Fruit fly (Drosophila melanogaster) whole organism, embryonic: ENCODE data around the gene CG11562.

Experiments
- Atf-2 ChIP-seq: fragments of 200-800 bp; sonication (Bioruptor generic); optimal IDR thresholded peaks from 2 replicates; lab custom pipeline; 2016; ENCODE audit warnings: missing biosample characterization, missing genetic modification characterization
- BEAF-32 ChIP-seq: fragments of 200-800 bp; sonication (Bioruptor generic); optimal IDR thresholded peaks from 3 replicates; lab custom pipeline; 2017; ENCODE audit warnings: missing biosample characterization, missing genetic modification characterization, mild to moderate bottlenecking, moderate library complexity, missing genetic modification reagents
- Blimp-1 ChIP-seq: fragments of 200-800 bp; sonication (Bioruptor generic); optimal IDR thresholded peaks from 3 replicates; lab custom pipeline; 2018; ENCODE audit warnings: missing biosample characterization, missing genetic modification characterization, mild to moderate bottlenecking, moderate library complexity, missing genetic modification reagents
- CG11504 ChIP-seq: fragments of 200-800 bp; sonication (Bioruptor generic); optimal IDR thresholded peaks from 3 replicates; lab custom pipeline; 2019; ENCODE audit warnings: missing biosample characterization, mild to moderate bottlenecking, missing genetic modification characterization, moderate library complexity
- CG12071 ChIP-seq: fragments of 200-800 bp; sonication (Bioruptor generic); optimal IDR thresholded peaks from 3 replicates; lab custom pipeline; 2018; ENCODE audit warnings: missing biosample characterization, mild to moderate bottlenecking, missing genetic modification characterization
- CG12391 ChIP-seq: fragments of 200-800 bp; sonication (Bioruptor generic); optimal IDR thresholded peaks from 3 replicates; lab custom pipeline; 2018; ENCODE audit warnings: missing biosample characterization, mild to moderate bottlenecking, missing genetic modification characterization, moderate library complexity
- CG13296 ChIP-seq: fragments of 200-800 bp; sonication (Bioruptor generic); optimal IDR thresholded peaks from 3 replicates; lab custom pipeline; 2018; ENCODE audit warnings: missing biosample characterization, mild to moderate bottlenecking, missing genetic modification characterization
- CG14667 ChIP-seq: fragments of 200-800 bp; sonication (Bioruptor generic); IDR thresholded peaks from 2 replicates; pipeline ENCODE4 v1.3.6; 2022; ENCODE audit warnings: missing biosample characterization, missing genetic modification characterization
- CG14965 ChIP-seq: fragments of 200-800 bp; sonication (Bioruptor generic); optimal IDR thresholded peaks from 2 replicates; lab custom pipeline; 2016; ENCODE audit warnings: missing biosample characterization, missing genetic modification characterization, borderline replicate concordance
- CG16863 ChIP-seq: fragments of 200-800 bp; sonication (Bioruptor generic); optimal IDR thresholded peaks from 3 replicates; lab custom pipeline; 2016; ENCODE audit warnings: missing biosample characterization, missing genetic modification characterization
- CG17328 ChIP-seq: fragments of 200-800 bp; sonication (Bioruptor generic); IDR thresholded peaks from 2 replicates; pipeline ENCODE4 v1.3.6; 2022; ENCODE audit warnings: missing biosample characterization, missing genetic modification characterization
- CG17359 ChIP-seq: fragments of 200-800 bp; sonication (Bioruptor generic); optimal IDR thresholded peaks from 3 replicates; lab custom pipeline; 2018; ENCODE audit warnings: missing biosample characterization, mild to moderate bottlenecking, missing genetic modification characterization, moderate library complexity
- CG17385 ChIP-seq: fragments of 200-800 bp; sonication (Bioruptor generic); optimal IDR thresholded peaks from 3 replicates; lab custom pipeline; 2018; ENCODE audit warnings: missing biosample characterization, mild to moderate bottlenecking, missing genetic modification characterization
- CG32767 ChIP-seq: fragments of 200-800 bp; sonication (Bioruptor generic); IDR thresholded peaks from 2 replicates; pipeline ENCODE4 v1.3.6; 2022; ENCODE audit warnings: missing biosample characterization, missing genetic modification characterization
- CG33213 ChIP-seq: fragments of 200-800 bp; sonication (Bioruptor generic); optimal IDR thresholded peaks from 3 replicates; lab custom pipeline; 2016; ENCODE audit warnings: missing biosample characterization, missing genetic modification characterization
- CG34224 ChIP-seq: fragments of 200-800 bp; sonication (Bioruptor generic); IDR thresholded peaks from 3 replicates; pipeline ENCODE4 v1.3.6; 2022; ENCODE audit warnings: missing biosample characterization, missing genetic modification characterization; ENCODE audit not compliant: partially characterized antibody
- CG4282 ChIP-seq: fragments of 200-800 bp; sonication (Bioruptor generic); optimal IDR thresholded peaks from 2 replicates; lab custom pipeline; 2016; ENCODE audit warnings: missing biosample characterization, missing genetic modification characterization
- CG4360 ChIP-seq: fragments of 200-800 bp; sonication (Bioruptor generic); IDR thresholded peaks from 2 replicates; pipeline ENCODE4 v1.3.6; 2022; ENCODE audit warnings: missing biosample characterization, missing genetic modification characterization
- CG7786 ChIP-seq: fragments of 200-800 bp; sonication (Bioruptor generic); optimal IDR thresholded peaks from 2 replicates; lab custom pipeline; 2016; ENCODE audit warnings: missing biosample characterization, missing genetic modification characterization
- CG8944 ChIP-seq: fragments of 200-800 bp; sonication (Bioruptor generic); optimal IDR thresholded peaks from 3 replicates; lab custom pipeline; 2016; ENCODE audit warnings: missing biosample characterization, missing genetic modification characterization
- CG9215 ChIP-seq: fragments of 200-800 bp; sonication (Bioruptor generic); IDR thresholded peaks from 2 replicates; pipeline ENCODE4 v1.3.6; 2022; ENCODE audit warnings: missing biosample characterization, missing genetic modification characterization
- CoRest ChIP-seq: fragments of 200-800 bp; sonication (Bioruptor generic); optimal IDR thresholded peaks from 3 replicates; lab custom pipeline; 2018; ENCODE audit warnings: missing biosample characterization, mild to moderate bottlenecking, missing genetic modification characterization, moderate library complexity
- D19B ChIP-seq: fragments of 200-800 bp; sonication (Bioruptor generic); optimal IDR thresholded peaks from 2 replicates; lab custom pipeline; 2017; ENCODE audit warnings: missing biosample characterization, mild to moderate bottlenecking, missing genetic modification characterization
- Dek ChIP-seq: fragments of 200-800 bp; sonication (Bioruptor generic); optimal IDR thresholded peaks from 3 replicates; lab custom pipeline; 2019; ENCODE audit warnings: missing biosample characterization, mild to moderate bottlenecking, missing genetic modification characterization, moderate library complexity
- Dfd ChIP-seq, 2 experiments: fragments of >200 bp; optimal IDR thresholded peaks; 2 replicates each; lab custom pipeline; 2017; ENCODE audit warnings: missing biosample characterization in 2 of 2, missing genetic modification characterization in 2 of 2
- Doc3 ChIP-seq: fragments of 200-800 bp; sonication (Bioruptor generic); IDR thresholded peaks from 3 replicates; pipeline ENCODE4 v1.3.6; 2022; ENCODE audit warnings: missing biosample characterization, missing genetic modification characterization; ENCODE audit not compliant: partially characterized antibody
- Ets65A ChIP-seq: fragments of 200-800 bp; sonication (Bioruptor generic); peaks from one replicate; lab custom pipeline; 2016; ENCODE audit warnings: missing biosample characterization, missing genetic modification characterization
- Fer3 ChIP-seq: fragments of 200-800 bp; sonication (Bioruptor generic); optimal IDR thresholded peaks from 2 replicates; lab custom pipeline; 2018; ENCODE audit warnings: missing biosample characterization, mild to moderate bottlenecking, missing genetic modification characterization, moderate library complexity
- Hr51 ChIP-seq, 2 experiments: fragments of 200-800 bp; sonication (Bioruptor generic); optimal IDR thresholded peaks; 2 replicates in 1 of 2; 3 replicates in 1 of 2; lab custom pipeline; 2016 to 2018; ENCODE audit warnings: missing biosample characterization in 2 of 2, missing genetic modification characterization in 2 of 2, mild to moderate bottlenecking in 1 of 2, moderate library complexity in 1 of 2
- Oli ChIP-seq: fragments of 200-800 bp; sonication (Bioruptor generic); optimal IDR thresholded peaks from 2 replicates; lab custom pipeline; 2018; ENCODE audit warnings: missing biosample characterization, mild to moderate bottlenecking, missing genetic modification characterization, moderate library complexity
- Pdp1 ChIP-seq, 2 experiments: fragments of 200-800 bp; sonication (Bioruptor generic); optimal IDR thresholded peaks; 3 replicates each; lab custom pipeline; 2016; ENCODE audit warnings: missing biosample characterization in 2 of 2, missing genetic modification characterization in 2 of 2, mild to moderate bottlenecking in 1 of 2, moderate library complexity in 1 of 2
- Rfx ChIP-seq: fragments of 200-800 bp; sonication (Bioruptor generic); IDR thresholded peaks from 2 replicates; pipeline ENCODE4 v1.3.6; 2022; ENCODE audit warnings: missing biosample characterization, missing genetic modification characterization
- Side ChIP-seq: fragments of 200-800 bp; sonication (Bioruptor generic); optimal IDR thresholded peaks from 2 replicates; lab custom pipeline; 2016; ENCODE audit warnings: missing biosample characterization, missing genetic modification characterization
- Trl ChIP-seq, 3 experiments: fragments of >200 bp in 2 of 3; fragments of 200-800 bp in 1 of 3; sonication (Bioruptor generic) in 1 of 3; optimal IDR thresholded peaks; 2 replicates in 1 of 3; 3 replicates in 2 of 3; lab custom pipeline; 2016 to 2017; ENCODE audit warnings: missing biosample characterization in 1 of 3, missing genetic modification characterization in 1 of 3
- Xbp1 ChIP-seq: fragments of 200-800 bp; sonication (Bioruptor generic); optimal IDR thresholded peaks from 3 replicates; lab custom pipeline; 2016; ENCODE audit warnings: missing biosample characterization, mild to moderate bottlenecking, missing genetic modification characterization
- az2 ChIP-seq: fragments of 200-800 bp; sonication (Bioruptor generic); optimal IDR thresholded peaks from 3 replicates; lab custom pipeline; 2016; ENCODE audit warnings: missing biosample characterization, missing genetic modification characterization
- eve ChIP-seq, 2 experiments: fragments of >200 bp; optimal IDR thresholded peaks; 2 replicates each; lab custom pipeline; 2017; ENCODE audit warnings: missing biosample characterization in 2 of 2, missing genetic modification characterization in 2 of 2
- gem ChIP-seq: fragments of 200-800 bp; sonication (Bioruptor generic); optimal IDR thresholded peaks from 2 replicates; lab custom pipeline; 2019; ENCODE audit warnings: missing biosample characterization, mild to moderate bottlenecking, missing genetic modification characterization, moderate library complexity
- gt ChIP-seq: fragments of 200-800 bp; sonication (Bioruptor generic); IDR thresholded peaks from 2 replicates; pipeline ENCODE4 v1.3.6; 2022; ENCODE audit warnings: missing biosample characterization, missing genetic modification characterization
- ham ChIP-seq: fragments of 200-800 bp; sonication (Bioruptor generic); IDR thresholded peaks from 2 replicates; pipeline ENCODE4 v1.3.6; 2022; ENCODE audit warnings: missing biosample characterization, missing genetic modification characterization
- hb ChIP-seq: fragments of 200-800 bp; sonication (Bioruptor generic); IDR thresholded peaks from 3 replicates; pipeline ENCODE4 v1.3.6; 2022; ENCODE audit warnings: missing biosample characterization, missing genetic modification characterization; ENCODE audit not compliant: partially characterized antibody
- inv ChIP-seq: fragments of 200-800 bp; sonication (Bioruptor generic); IDR thresholded peaks from 2 replicates; pipeline ENCODE4 v1.3.6; 2022; ENCODE audit warnings: missing biosample characterization, missing genetic modification characterization; ENCODE audit not compliant: partially characterized antibody
- kay ChIP-seq: fragments of 200-800 bp; sonication (Bioruptor generic); optimal IDR thresholded peaks from 2 replicates; lab custom pipeline; 2016; ENCODE audit warnings: missing biosample characterization, missing genetic modification characterization
- run ChIP-seq: fragments of 200-800 bp; sonication (Bioruptor generic); optimal IDR thresholded peaks from 3 replicates; lab custom pipeline; 2018; ENCODE audit warnings: missing biosample characterization, mild to moderate bottlenecking, missing genetic modification characterization
- sens ChIP-seq: fragments of 200-800 bp; sonication (Bioruptor generic); peaks from one replicate; lab custom pipeline; 2016; ENCODE audit warnings: missing biosample characterization, missing genetic modification characterization
- sim ChIP-seq: fragments of 200-800 bp; sonication (Bioruptor generic); IDR thresholded peaks from 2 replicates; pipeline ENCODE4 v1.3.6; 2022; ENCODE audit warnings: missing biosample characterization, missing genetic modification characterization
- slbo ChIP-seq: fragments of 200-800 bp; sonication (Bioruptor generic); IDR thresholded peaks from 2 replicates; pipeline ENCODE4 v1.3.6; 2022; ENCODE audit warnings: missing biosample characterization, missing genetic modification characterization
- stc ChIP-seq: fragments of 200-800 bp; sonication (Bioruptor generic); IDR thresholded peaks from 2 replicates; pipeline ENCODE4 v1.3.6; 2022; ENCODE audit warnings: missing biosample characterization, missing genetic modification characterization
- usp ChIP-seq: fragments of >200 bp; optimal IDR thresholded peaks from 2 replicates; lab custom pipeline; 2017; ENCODE audit warnings: missing biosample characterization, missing genetic modification characterization
- wek ChIP-seq: fragments of 200-800 bp; sonication (Bioruptor generic); optimal IDR thresholded peaks from 3 replicates; lab custom pipeline; 2018; ENCODE audit warnings: missing biosample characterization, mild to moderate bottlenecking, missing genetic modification characterization, moderate library complexity
- zfh2 ChIP-seq: fragments of 200-800 bp; sonication (Bioruptor generic); optimal IDR thresholded peaks from 2 replicates; lab custom pipeline; 2016; ENCODE audit warnings: missing biosample characterization, missing genetic modification characterization

The CG11562 gene

DNA sequence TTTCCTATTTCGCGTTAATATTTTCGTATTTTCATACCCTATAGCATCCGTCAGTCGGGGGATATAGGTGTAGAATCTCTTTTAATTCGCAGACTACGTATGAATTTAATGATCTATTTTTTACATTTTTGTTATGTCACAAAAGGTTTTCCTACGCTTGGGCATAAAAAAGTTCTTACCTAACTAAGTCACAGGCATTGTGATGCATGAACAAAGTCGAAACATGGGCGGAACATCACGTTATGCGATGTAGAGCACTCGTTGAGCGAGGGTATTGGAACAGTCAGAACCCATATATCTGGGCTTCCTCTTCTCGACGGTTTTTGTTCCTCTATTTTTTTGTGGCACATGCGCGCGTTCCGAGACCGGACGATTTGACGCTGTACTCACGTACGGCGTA, 17.0 kb downstream of the CG11562 start (continued):
- TF ChIP-seq CG17359 (peak; percentile 12), Hr51 (GFP tag; optimal IDR thresholded peaks at IDR 0.05; lab: Kevin White, UChicago) (peak in 1 of 2 experiments; percentile 14), CG11504 (peak; percentile 31), Doc3 (no peak), slbo (GFP tag; lab: Robert Waterston, UW) (no peak), Dfd (GFP tag; optimal IDR thresholded peaks at IDR 0.05; lab: Kevin White, UChicago) (no peak), hb (GFP tag; lab: Robert Waterston, UW) (no peak), zfh2 (GFP tag; lab: Kevin White, UChicago) (peak; percentile 17), inv (GFP tag; lab: Robert Waterston, UW) (no peak), CG4282 (GFP tag; lab: Kevin White, UChicago) (no peak), Fer3 (tag; lab: Kevin White, UChicago) (no peak), CG8944 (GFP tag; lab: Kevin White, UChicago) (no peak), CG16863 (GFP tag; lab: Kevin White, UChicago) (no peak), CG12391 (tag; lab: Kevin White, UChicago) (no peak), sim (GFP tag; lab: Robert Waterston, UW) (no peak), CG17328 (GFP tag; lab: Robert Waterston, UW) (no peak), Atf-2 (GFP tag; lab: Kevin White, UChicago) (no peak), stc (GFP tag; lab: Robert Waterston, UW) (no peak), az2 (GFP tag; lab: Kevin White, UChicago) (no peak), Oli (tag; lab: Kevin White, UChicago) (peak; percentile 6), CG32767 (GFP tag; lab: Robert Waterston, UW) (no peak), sens (GFP tag; lab: Kevin White, UChicago) (peak; percentile 62), CG9215 (GFP tag; lab: Robert Waterston, UW) (no peak), D19B (GFP tag; lab: Kevin White, UChicago) (peak; percentile 89), CG12071 (GFP tag; lab: Kevin White, UChicago) (no peak), usp (GFP tag; lab: Kevin White, UChicago) (no peak), CG13296 (GFP tag; lab: Kevin White, UChicago) (no peak), kay (no peak), Ets65A (GFP tag; lab: Kevin White, UChicago) (peak; percentile 90), ham (no peak), CG14965 (GFP tag; lab: Kevin White, UChicago) (no peak), eve (GFP tag; optimal IDR thresholded peaks at IDR 0.05; lab: Kevin White, UChicago) (peak in 1 of 2 experiments; percentile 59), CG34224 (no peak), Trl (optimal IDR thresholded peaks at IDR 0.05; lab: Kevin White, UChicago) (no peak), Trl (GFP tag; optimal IDR thresholded peaks at IDR 0.05; lab: Kevin White, UChicago) (no peak), Pdp1 (GFP tag; optimal IDR thresholded peaks at IDR 0.05; lab: Kevin White, UChicago) (peak; percentile 1 to 22), CG7786 (peak; percentile 29), gem (tag; lab: Kevin White, UChicago) (peak; percentile 38), CG17385 (peak; percentile 28), run (tag; lab: Kevin White, UChicago) (no peak), CG14667 (GFP tag; lab: Robert Waterston, UW) (no peak), CG4360 (GFP tag; lab: Robert Waterston, UW) (no peak), CG33213 (GFP tag; lab: Kevin White, UChicago) (no peak), Side (GFP tag; lab: Kevin White, UChicago) (no peak), wek (no peak), Blimp-1 (no peak), Xbp1 (GFP tag; lab: Kevin White, UChicago) (peak; percentile 9), Rfx (GFP tag; lab: Robert Waterston, UW) (0 out of 2 replicates have a peak, but pooled peaks have one; percentile 47), CoRest (tag; lab: Kevin White, UChicago) (peak; percentile 7), gt (GFP tag; lab: Robert Waterston, UW) (no peak), BEAF-32 (GFP tag; lab: Kevin White, UChicago) (no peak), Dek (tag; lab: Kevin White, UChicago) (peak; percentile 30)
